Worm (Caenorhabditis elegans): ENCODE data around the gene F59B2.12.

DNA sequence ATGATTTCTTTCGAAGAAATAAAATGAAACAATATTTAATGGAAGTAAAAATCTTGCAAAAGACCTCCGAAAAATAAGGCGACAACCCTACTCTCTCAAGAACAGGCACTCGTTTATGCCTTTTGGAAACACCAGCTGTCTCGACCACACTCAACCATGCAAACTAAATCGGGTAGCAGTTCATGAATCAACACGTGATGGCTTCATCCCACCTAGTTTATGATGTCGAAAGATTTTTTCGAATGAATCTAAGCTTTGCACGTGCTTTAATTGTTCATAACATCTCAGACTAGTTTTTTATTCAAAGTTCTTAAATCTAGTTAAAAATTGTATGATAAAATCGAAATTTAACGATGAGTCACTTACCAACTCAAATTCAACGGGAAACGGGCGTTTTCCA, 35.9 kb downstream of the F59B2.12 start:
- TF ChIP-seq flt-1 (GFP tag; IDR thresholded peaks at IDR 0.05) (no peak), ref-1 (GFP tag; conservative IDR thresholded peaks at IDR 0.05) (no peak), T22C8.4 (GFP tag; IDR thresholded peaks at IDR 0.05) (no peak), tab-1 (GFP tag; IDR thresholded peaks at IDR 0.05) (no peak)

Measured in whole organism, midembryonic.